Fruit fly (Drosophila melanogaster) whole organism, embryonic: Measurements from ENCODE around the gene IKKbeta.

Source experiments
- B-H2 ChIP-seq: fragments of 200-800 bp; sonication (Bioruptor generic); optimal IDR thresholded peaks from 2 replicates; lab custom pipeline; 2018; ENCODE audit warnings: missing biosample characterization, mild to moderate bottlenecking, missing genetic modification characterization
- CG10543 ChIP-seq: fragments of 200-800 bp; sonication (Bioruptor generic); optimal IDR thresholded peaks from 3 replicates; lab custom pipeline; 2017; ENCODE audit warnings: missing biosample characterization, mild to moderate bottlenecking, missing genetic modification characterization, moderate library complexity
- CG11723 ChIP-seq: fragments of 200-800 bp; sonication (Bioruptor generic); optimal IDR thresholded peaks from 2 replicates; lab custom pipeline; 2017; ENCODE audit warnings: missing biosample characterization, mild to moderate bottlenecking, missing genetic modification characterization
- CG13424 ChIP-seq: fragments of 200-800 bp; sonication (Bioruptor generic); optimal IDR thresholded peaks from 2 replicates; lab custom pipeline; 2019; ENCODE audit warnings: missing biosample characterization, mild to moderate bottlenecking, missing genetic modification characterization, moderate library complexity
- CG15479 ChIP-seq: fragments of 200-800 bp; sonication (Bioruptor generic); optimal IDR thresholded peaks from 3 replicates; lab custom pipeline; 2019; ENCODE audit warnings: missing biosample characterization, mild to moderate bottlenecking, missing genetic modification characterization, moderate library complexity
- CG16815 ChIP-seq: fragments of 200-800 bp; sonication (Bioruptor generic); optimal IDR thresholded peaks from 3 replicates; lab custom pipeline; 2017; ENCODE audit warnings: missing biosample characterization, mild to moderate bottlenecking, missing genetic modification characterization
- CG9797 ChIP-seq: fragments of 200-800 bp; sonication (Bioruptor generic); optimal IDR thresholded peaks from 3 replicates; lab custom pipeline; 2018; ENCODE audit warnings: missing biosample characterization, mild to moderate bottlenecking, missing genetic modification characterization
- Eip74EF ChIP-seq, 2 experiments: fragments of 200-800 bp in 1 of 2; fragments of >200 bp in 1 of 2; sonication (Bioruptor generic) in 1 of 2; optimal IDR thresholded peaks; 2 replicates each; lab custom pipeline; 2017 to 2019; ENCODE audit warnings: missing biosample characterization in 2 of 2, missing genetic modification characterization in 2 of 2, mild to moderate bottlenecking in 1 of 2, moderate library complexity in 1 of 2
- Jarid2 ChIP-seq: fragments of 200-800 bp; sonication (Bioruptor generic); optimal IDR thresholded peaks from 3 replicates; lab custom pipeline; 2017; ENCODE audit warnings: mild to moderate bottlenecking, missing biosample characterization, missing genetic modification reagents, missing genetic modification characterization
- Lpt ChIP-seq: fragments of >200 bp; optimal IDR thresholded peaks from 2 replicates; lab custom pipeline; 2018; ENCODE audit warnings: missing biosample characterization, missing genetic modification characterization
- ash1 ChIP-seq: fragments of 200-800 bp; sonication (Bioruptor generic); optimal IDR thresholded peaks from 2 replicates; lab custom pipeline; 2018; ENCODE audit warnings: missing biosample characterization, mild to moderate bottlenecking, missing genetic modification characterization
- da ChIP-seq: fragments of 200-800 bp; sonication (Bioruptor generic); optimal IDR thresholded peaks from 2 replicates; lab custom pipeline; 2016; ENCODE audit warnings: missing biosample characterization, missing genetic modification characterization
- org-1 ChIP-seq: fragments of 200-800 bp; sonication (Bioruptor generic); optimal IDR thresholded peaks from 2 replicates; lab custom pipeline; 2017; ENCODE audit warnings: missing biosample characterization, missing genetic modification characterization
- ro ChIP-seq: fragments of 200-800 bp; sonication (Bioruptor generic); IDR thresholded peaks from 2 replicates; pipeline ENCODE4 v1.3.6; 2022; ENCODE audit warnings: missing biosample characterization, missing genetic modification characterization

DNA sequence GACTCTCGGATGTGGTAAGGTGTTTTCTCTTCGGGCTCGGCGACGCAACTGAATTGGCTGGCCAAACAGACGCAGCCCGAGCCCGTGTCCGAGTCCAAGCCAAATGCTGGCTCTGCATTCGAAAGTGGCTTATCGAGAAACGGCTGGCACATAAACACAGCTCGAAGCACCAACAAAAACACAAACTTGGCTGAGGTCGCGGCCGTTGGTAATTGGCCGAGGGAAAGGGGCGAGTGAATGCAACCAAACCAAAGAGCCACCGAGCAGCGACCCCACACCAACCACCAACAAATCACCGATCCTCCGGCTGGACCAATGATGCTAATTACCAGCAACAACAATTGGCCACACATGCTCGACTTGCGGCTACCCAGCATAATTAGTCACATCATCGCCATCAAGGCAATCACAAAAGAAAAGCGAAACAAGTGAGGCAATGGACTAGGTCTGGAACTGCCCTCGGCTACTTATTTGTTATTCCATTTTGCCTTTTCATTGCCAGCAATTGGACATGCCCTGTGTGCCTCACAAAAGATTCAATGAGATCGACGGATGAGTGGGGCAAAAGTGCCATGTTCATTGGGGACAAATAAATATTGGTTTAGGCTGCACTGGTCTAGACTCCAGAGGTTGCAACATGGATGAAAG, 31.8 kb upstream of the IKKbeta start, which contains the start of gene CG32855:
- no peak for TF ChIP-seq CG16815 (GFP tag; lab: Kevin White, UChicago)
- no peak for TF ChIP-seq CG9797 (GFP tag; lab: Kevin White, UChicago)
- no peak for TF ChIP-seq ash1 (GFP tag; lab: Kevin White, UChicago)
- no peak for TF ChIP-seq ro
- TF ChIP-seq CG15479 (GFP tag; lab: Kevin White, UChicago): no peak
- TF ChIP-seq Lpt (GFP tag; lab: Kevin White, UChicago): no peak
- no peak for TF ChIP-seq org-1
- no peak for TF ChIP-seq Jarid2
- no peak for TF ChIP-seq CG13424 (tag; lab: Kevin White, UChicago)
- TF ChIP-seq CG10543 (GFP tag; lab: Kevin White, UChicago): no peak
- no peak for TF ChIP-seq Eip74EF (GFP tag; optimal IDR thresholded peaks at IDR 0.05; lab: Kevin White, UChicago)
- TF ChIP-seq da: no peak
- TF ChIP-seq B-H2: no peak
- TF ChIP-seq CG11723 (GFP tag; lab: Kevin White, UChicago): no peak
